Worm (Caenorhabditis elegans): Measurements from ENCODE around the gene F10G2.4.
"Not testable (repeated sequence)": the region's sequence is repeated elsewhere in the genome, so short reads cannot be mapped to it uniquely, and the experiment has no call there.

The F10G2.4 gene

DNA sequence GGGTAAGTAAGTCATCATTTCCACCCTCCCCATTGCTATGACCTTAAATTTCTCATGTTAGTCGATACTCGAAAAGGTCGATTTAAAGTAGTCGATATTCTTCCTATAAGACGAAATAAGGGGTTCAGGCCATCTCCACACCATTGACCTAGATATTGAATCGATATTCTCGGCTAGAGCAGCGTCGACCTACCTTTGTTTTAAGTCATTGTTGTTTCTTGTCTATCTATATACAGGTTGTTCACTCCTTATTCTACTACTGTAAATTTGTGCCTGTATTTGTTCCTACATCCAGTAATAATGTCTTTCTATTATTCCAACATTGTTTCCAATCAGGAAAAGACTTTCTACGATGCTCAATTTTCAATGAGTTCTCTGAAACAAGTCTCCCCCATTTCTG lies at the start of gene F10G2.4:
F10G2.4 (plus strand) TSS at position 301 of the 400 bp plus-strand sequence.
- TF ChIP-seq unc-62 (GFP tag; optimal IDR thresholded peaks at IDR 0.05) = no peak

- no peak for TF ChIP-seq unc-62 (GFP tag; optimal IDR thresholded peaks at IDR 0.05)
Observed at ce11 chrV:7279090-7279489, 47.9 kb upstream of the F10G2.4 start, which contains the start of gene C13A2.4. Gene C13A2.4, plus strand, starts transcription at chrV:7279390.

DNA sequence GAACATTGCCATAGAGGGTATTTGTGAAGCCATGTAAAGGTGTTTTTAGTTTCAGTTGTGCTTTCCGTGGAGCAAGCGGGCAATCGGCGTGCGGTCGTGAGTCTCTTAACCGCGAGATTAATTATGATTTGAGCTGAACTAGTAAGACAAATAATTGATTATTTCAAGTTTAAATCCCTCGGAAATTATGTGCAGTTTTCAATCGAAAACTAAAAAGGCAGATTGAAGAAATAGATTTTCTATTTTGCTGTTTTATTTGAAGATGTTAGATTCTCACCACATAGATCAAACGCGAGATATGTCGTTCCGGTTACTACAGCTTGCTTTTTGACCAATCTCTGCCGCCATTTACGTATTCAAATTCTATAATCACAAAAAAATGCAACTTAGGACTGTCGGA lies 45.0 kb upstream of the F10G2.4 start, which contains the start of gene C13A2.3:
C13A2.3 (plus strand) TSS at position 301 of the 400 bp plus-strand sequence.
- no peak for TF ChIP-seq unc-62 (GFP tag; optimal IDR thresholded peaks at IDR 0.05)

ce11 chrV:7288699-7289098 lies 38.3 kb upstream of the F10G2.4 start, which contains the start of gene C13A2.1:
Gene C13A2.1, plus strand, starts transcription at chrV:7288999.
- TF ChIP-seq unc-62 (GFP tag; optimal IDR thresholded peaks at IDR 0.05) = no peak

DNA sequence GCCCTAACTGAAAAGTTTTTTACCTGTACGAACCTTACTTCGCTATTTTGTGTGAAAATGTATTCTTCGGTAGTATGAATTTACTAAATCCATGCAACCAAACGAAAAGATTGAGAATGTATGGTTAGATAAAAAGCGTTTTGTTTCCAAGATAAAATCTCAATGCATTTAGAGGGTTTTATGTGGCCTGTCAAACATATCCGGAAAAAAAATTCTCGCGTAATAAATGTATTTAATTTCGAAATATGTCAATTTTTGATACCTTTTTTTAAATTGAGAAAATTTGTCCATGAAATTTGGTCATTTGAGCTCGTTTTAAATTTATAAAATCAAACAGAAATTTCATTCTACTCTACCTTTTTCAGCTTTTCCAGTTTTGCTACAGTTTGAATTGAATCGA lies 31.8 kb upstream of the F10G2.4 start, which contains the start of gene F07G11.4:
F07G11.4 (minus strand) TSS at position 101 of the 400 bp plus-strand sequence.
- no peak for TF ChIP-seq unc-62 (GFP tag; optimal IDR thresholded peaks at IDR 0.05)

DNA sequence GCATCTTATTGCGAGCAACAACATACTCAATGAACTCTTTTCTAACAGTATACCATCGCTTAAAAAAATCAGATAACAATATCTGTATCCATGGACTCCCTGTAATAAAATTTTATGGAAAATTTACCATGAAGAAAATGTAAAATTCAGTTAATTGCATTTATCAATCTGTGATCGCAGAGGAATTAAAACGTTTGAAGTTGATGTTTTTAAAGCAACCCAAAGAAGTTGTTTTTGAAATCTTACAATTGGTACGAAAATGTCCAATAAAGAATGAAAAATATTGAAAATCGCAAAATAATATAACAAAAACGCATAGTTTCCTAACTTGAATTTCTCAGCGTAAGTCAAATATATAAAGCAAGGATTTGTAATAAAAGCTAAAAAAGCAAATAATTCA lies 29.8 kb upstream of the F10G2.4 start, which contains the start of gene srj-32:
srj-32 (minus strand) TSS at position 101 of the 400 bp plus-strand sequence.
- TF ChIP-seq unc-62 (GFP tag; optimal IDR thresholded peaks at IDR 0.05) = no peak

ce11 chrV:7298463-7298862 lies 28.6 kb upstream of the F10G2.4 start, which contains the start of gene F07G11.3:
Gene F07G11.3, plus strand, starts transcription at chrV:7298763.
- TF ChIP-seq unc-62 (GFP tag; optimal IDR thresholded peaks at IDR 0.05) = no peak

ce11 chrV:7304506-7304905 lies 22.5 kb upstream of the F10G2.4 start, which contains the start of gene F07G11.2:
Gene F07G11.2, plus strand, starts transcription at chrV:7304806.
- not testable (repeated sequence) for TF ChIP-seq unc-62 (GFP tag; optimal IDR thresholded peaks at IDR 0.05)

DNA sequence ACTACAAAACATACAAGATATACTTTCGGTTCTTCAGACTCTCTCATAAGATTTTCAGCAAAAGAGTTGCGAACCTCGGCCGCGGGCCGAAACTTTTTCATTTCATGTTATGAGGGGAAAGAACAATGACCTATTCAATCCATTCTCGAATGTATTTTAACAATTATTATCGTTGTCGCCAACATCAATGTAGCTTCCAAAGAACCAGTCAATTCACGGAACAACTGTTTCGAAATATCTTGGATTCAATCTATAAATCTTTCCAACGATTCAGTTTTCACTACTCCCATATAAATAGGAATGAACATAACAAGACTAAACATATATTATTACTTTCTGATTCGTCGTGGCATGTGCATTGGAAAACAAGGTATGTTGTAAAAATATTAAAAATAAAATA lies 19.9 kb upstream of the F10G2.4 start, which contains the start of gene F07G11.1:
F07G11.1 (plus strand) TSS at position 301 of the 400 bp plus-strand sequence.
- no peak for TF ChIP-seq unc-62 (GFP tag; optimal IDR thresholded peaks at IDR 0.05)

DNA sequence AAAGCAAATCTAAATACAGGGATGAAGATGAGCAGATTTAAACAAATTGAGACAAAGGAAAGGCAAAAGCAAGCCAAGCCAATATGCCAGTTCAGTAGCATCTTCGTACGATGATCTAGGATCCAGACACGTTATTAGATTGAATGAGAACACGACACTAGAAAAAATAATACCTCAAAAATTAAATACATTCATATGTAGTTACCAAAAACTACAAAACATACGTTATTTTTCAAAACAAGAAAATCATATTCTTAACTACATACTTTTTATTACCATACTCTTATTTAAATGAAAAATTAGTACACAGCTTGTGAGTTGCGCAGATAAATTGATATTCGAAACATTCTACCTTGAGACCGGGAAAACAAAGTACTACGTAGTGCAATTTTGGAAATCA lies 13.8 kb upstream of the F10G2.4 start, which contains the start of gene srx-6:
srx-6 (minus strand) TSS at position 101 of the 400 bp plus-strand sequence.
- no peak for TF ChIP-seq unc-62 (GFP tag; optimal IDR thresholded peaks at IDR 0.05)

- no peak for TF ChIP-seq unc-62 (GFP tag; optimal IDR thresholded peaks at IDR 0.05)
Observed at ce11 chrV:7320909-7321308, 6.1 kb upstream of the F10G2.4 start, which contains the start of gene lmd-4. Gene lmd-4, minus strand, starts transcription at chrV:7321009.

- TF ChIP-seq unc-62 (GFP tag; optimal IDR thresholded peaks at IDR 0.05) = no peak
Observed at ce11 chrV:7321915-7322314, 5.1 kb upstream of the F10G2.4 start, which contains the start of gene F10G2.10. Gene F10G2.10, plus strand, starts transcription at chrV:7322215.

ce11 chrV:7325285-7325684 lies 1.7 kb upstream of the F10G2.4 start, which contains the start of gene srx-92:
Gene srx-92, minus strand, starts transcription at chrV:7325385.
- no peak for TF ChIP-seq unc-62 (GFP tag; optimal IDR thresholded peaks at IDR 0.05)

DNA sequence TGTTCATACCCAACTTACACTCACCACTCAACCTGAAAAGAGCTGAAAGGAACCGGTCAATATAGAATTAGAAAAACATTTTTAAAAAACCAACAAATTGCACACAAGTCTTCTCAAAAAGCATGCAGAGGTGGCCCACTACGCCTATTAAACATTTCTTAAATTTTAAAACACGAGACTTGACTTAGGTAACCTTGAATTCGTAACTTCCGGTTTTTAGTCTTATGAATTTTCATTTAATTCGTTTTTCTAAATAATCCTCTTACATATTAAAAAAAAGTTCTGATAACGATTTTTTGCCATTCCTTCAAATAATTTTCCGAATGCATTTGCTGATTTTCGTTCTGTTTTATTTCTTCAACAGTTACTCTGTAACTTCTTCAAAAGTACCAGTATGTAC lies 1.1 kb downstream of the F10G2.4 start, which contains the start of gene clec-7:
clec-7 (plus strand) TSS at position 301 of the 400 bp plus-strand sequence.
- no peak for TF ChIP-seq unc-62 (GFP tag; optimal IDR thresholded peaks at IDR 0.05)

ce11 chrV:7330868-7331267 lies 3.8 kb downstream of the F10G2.4 start, which contains the start of gene F10G2.2:
Gene F10G2.2, plus strand, starts transcription at chrV:7331168.
- TF ChIP-seq unc-62 (GFP tag; optimal IDR thresholded peaks at IDR 0.05) = no peak

- TF ChIP-seq unc-62 (GFP tag; optimal IDR thresholded peaks at IDR 0.05) = no peak
Observed at ce11 chrV:7332253-7332652, 5.2 kb downstream of the F10G2.4 start, which contains the start of gene F10G2.1. Gene F10G2.1, plus strand, starts transcription at chrV:7332553.

DNA sequence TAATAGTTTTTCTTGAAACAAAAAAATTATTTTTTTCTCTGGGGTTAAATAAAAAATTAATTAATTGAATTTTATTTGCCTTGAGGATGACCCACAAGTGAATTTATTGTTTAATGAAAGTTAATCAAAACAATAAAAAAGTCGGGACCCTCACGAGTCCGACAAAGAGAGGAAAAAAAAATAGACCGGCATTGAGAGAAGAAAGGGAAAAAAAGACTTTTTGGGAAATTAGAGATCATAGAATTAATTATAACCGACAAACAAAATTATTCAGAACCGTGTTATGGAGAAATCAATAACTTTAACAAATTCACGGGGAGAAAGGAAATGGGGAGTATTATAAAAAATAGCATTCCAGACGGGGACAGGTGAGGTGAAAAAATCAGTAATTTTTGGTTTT lies 10.2 kb downstream of the F10G2.4 start, which contains the start of gene F10G2.7:
F10G2.7 (minus strand) TSS at position 101 of the 400 bp plus-strand sequence.
- not testable (repeated sequence) for TF ChIP-seq unc-62 (GFP tag; optimal IDR thresholded peaks at IDR 0.05)

Data from whole organism, dauer.